Worm (Caenorhabditis elegans) whole organism, L2 larva: ENCODE results near the gene nhr-218.

ENCODE experiments used
- alr-1 ChIP-seq: fragments of 150-350 bp; optimal IDR thresholded peaks from 2 replicates; lab custom pipeline; 2014; ENCODE audit warnings: missing biosample characterization, missing genetic modification characterization
- aly-2 ChIP-seq: fragments of 150-350 bp; optimal IDR thresholded peaks from 2 replicates; lab custom pipeline; 2014; ENCODE audit warnings: missing biosample characterization, missing genetic modification characterization
- ama-1 ChIP-seq: fragments of 150-350 bp; optimal IDR thresholded peaks from 2 replicates; lab custom pipeline; 2018; ENCODE audit warnings: inconsistent platforms
- egl-27 ChIP-seq: sonication (generic microtip); optimal IDR thresholded peaks from 3 replicates; lab custom pipeline; 2017; ENCODE audit warnings: missing biosample characterization, missing genetic modification reagents, missing genetic modification characterization
- lin-13 ChIP-seq: fragments of 150-350 bp; optimal IDR thresholded peaks from 2 replicates; lab custom pipeline; 2014; ENCODE audit warnings: missing biosample characterization, missing genetic modification reagents, missing genetic modification characterization
- mab-5 ChIP-seq: fragments of 150-350 bp; optimal IDR thresholded peaks from 2 replicates; lab custom pipeline; 2014; ENCODE audit warnings: missing biosample characterization, missing genetic modification characterization
- nhr-77 ChIP-seq: fragments of 150-350 bp; optimal IDR thresholded peaks from 2 replicates; lab custom pipeline; 2014; ENCODE audit warnings: missing biosample characterization, missing genetic modification characterization
- snpc-4 ChIP-seq: fragments of 150-350 bp; optimal IDR thresholded peaks from 2 replicates; lab custom pipeline; 2014; ENCODE audit warnings: missing biosample characterization, missing genetic modification characterization
- unc-39 ChIP-seq: fragments of 150-350 bp; optimal IDR thresholded peaks from 2 replicates; lab custom pipeline; 2014; ENCODE audit warnings: missing biosample characterization, missing genetic modification characterization
- unc-55 ChIP-seq: fragments of 150-350 bp; sonication (generic microtip); optimal IDR thresholded peaks from 3 replicates; lab custom pipeline; 2014; ENCODE audit warnings: missing biosample characterization, missing genetic modification reagents, missing genetic modification characterization
- ztf-11 ChIP-seq: sonication (generic microtip); optimal IDR thresholded peaks from 2 replicates; lab custom pipeline; 2017; ENCODE audit warnings: missing biosample characterization, missing genetic modification characterization

- TF ChIP-seq aly-2, result no peak
- TF ChIP-seq ztf-11 (tag; lab: Kevin White, UChicago), result no peak
- no peak for TF ChIP-seq unc-39 (tag; lab: Kevin White, UChicago)
- no peak for TF ChIP-seq lin-13 (GFP tag; lab: Kevin White, UChicago)
- no peak for TF ChIP-seq ama-1
- TF ChIP-seq egl-27 (tag; lab: Kevin White, UChicago), result no peak
- no peak for TF ChIP-seq mab-5 (tag; lab: Kevin White, UChicago)
- TF ChIP-seq snpc-4 (tag; lab: Kevin White, UChicago), result no peak
- no peak for TF ChIP-seq unc-55 (GFP tag; lab: Kevin White, UChicago)
- TF ChIP-seq alr-1 (tag; lab: Kevin White, UChicago), result no peak
- no peak for TF ChIP-seq nhr-77 (tag; lab: Kevin White, UChicago)
Measured at ce11 chrV:16229896-16230295, 28.3 kb upstream of the nhr-218 start, which contains the start of the genes F21H7.2 and F21H7.12.
